Fruit fly (Drosophila melanogaster) whole organism, prepupa: Measurements from ENCODE around the gene CG15260.

ENCODE experiments used
- Blimp-1 ChIP-seq: fragments of 200-800 bp; sonication (Bioruptor generic); optimal IDR thresholded peaks from 3 replicates; lab custom pipeline; 2017; ENCODE audit warnings: missing biosample characterization, missing genetic modification characterization, mild to moderate bottlenecking, moderate library complexity, missing genetic modification reagents
- CG10631 ChIP-seq: fragments of 200-800 bp; sonication (Bioruptor generic); optimal IDR thresholded peaks from 2 replicates; lab custom pipeline; 2016; ENCODE audit warnings: missing biosample characterization, missing genetic modification characterization
- CG11294 ChIP-seq: fragments of 200-800 bp; sonication (Bioruptor generic); IDR thresholded peaks from 2 replicates; pipeline ENCODE4 v1.3.6; 2022; ENCODE audit warnings: missing biosample characterization, missing genetic modification characterization
- CG11762 ChIP-seq: fragments of 200-800 bp; sonication (Bioruptor generic); optimal IDR thresholded peaks from 3 replicates; lab custom pipeline; 2016; ENCODE audit warnings: missing biosample characterization, missing genetic modification characterization; ENCODE audit not compliant: insufficient read depth
- CG11902 ChIP-seq: fragments of 200-800 bp; sonication (Bioruptor generic); optimal IDR thresholded peaks from 3 replicates; lab custom pipeline; 2016; ENCODE audit warnings: missing biosample characterization, missing genetic modification characterization
- CG15336 ChIP-seq: fragments of 200-800 bp; sonication (Bioruptor generic); IDR thresholded peaks from 2 replicates; pipeline ENCODE4 v1.3.6; 2022; ENCODE audit warnings: missing biosample characterization, missing genetic modification characterization
- CG1621 ChIP-seq: fragments of 200-800 bp; sonication (Bioruptor generic); optimal IDR thresholded peaks from 3 replicates; lab custom pipeline; 2018; ENCODE audit warnings: missing biosample characterization, mild to moderate bottlenecking, missing genetic modification characterization
- CG16779 ChIP-seq: fragments of 200-800 bp; sonication (Bioruptor generic); optimal IDR thresholded peaks from 3 replicates; lab custom pipeline; 2017; ENCODE audit warnings: missing biosample characterization, mild to moderate bottlenecking, missing genetic modification characterization
- CG31627 ChIP-seq: fragments of 200-800 bp; sonication (Bioruptor generic); optimal IDR thresholded peaks from 3 replicates; lab custom pipeline; 2016; ENCODE audit warnings: missing biosample characterization, missing genetic modification characterization
- CG32006 ChIP-seq: fragments of 200-800 bp; sonication (Bioruptor generic); optimal IDR thresholded peaks from 3 replicates; lab custom pipeline; 2017; ENCODE audit warnings: missing biosample characterization, mild to moderate bottlenecking, missing genetic modification characterization
- CG3919 ChIP-seq: fragments of 200-800 bp; sonication (Bioruptor generic); optimal IDR thresholded peaks from 3 replicates; lab custom pipeline; 2016; ENCODE audit warnings: missing biosample characterization, missing genetic modification characterization
- CG4318 ChIP-seq: fragments of 200-800 bp; sonication (Bioruptor generic); optimal IDR thresholded peaks from 3 replicates; lab custom pipeline; 2017; ENCODE audit warnings: missing biosample characterization, mild to moderate bottlenecking, missing genetic modification characterization
- CG6163 ChIP-seq: fragments of 200-800 bp; sonication (Bioruptor generic); IDR thresholded peaks from 3 replicates; pipeline ENCODE4 v1.3.6; 2022; ENCODE audit warnings: missing biosample characterization, missing genetic modification characterization
- CG6276 ChIP-seq: fragments of 200-800 bp; sonication (Bioruptor generic); optimal IDR thresholded peaks from 2 replicates; lab custom pipeline; 2017; ENCODE audit warnings: missing biosample characterization, mild to moderate bottlenecking, missing genetic modification characterization
- CG6792 ChIP-seq: fragments of 200-800 bp; sonication (Bioruptor generic); optimal IDR thresholded peaks from 3 replicates; lab custom pipeline; 2016; ENCODE audit warnings: missing biosample characterization, missing genetic modification characterization
- CG6808 ChIP-seq: fragments of 200-800 bp; sonication (Bioruptor generic); optimal IDR thresholded peaks from 3 replicates; lab custom pipeline; 2017; ENCODE audit warnings: missing biosample characterization, missing genetic modification characterization, mild to moderate bottlenecking, moderate library complexity, missing genetic modification reagents
- CG6854 ChIP-seq: fragments of 200-800 bp; sonication (Bioruptor generic); optimal IDR thresholded peaks from 2 replicates; lab custom pipeline; 2017; ENCODE audit warnings: missing biosample characterization, mild to moderate bottlenecking, missing genetic modification characterization
- CG8119 ChIP-seq: fragments of 200-800 bp; sonication (Bioruptor generic); IDR thresholded peaks from 3 replicates; pipeline ENCODE4 v1.3.6; 2022; ENCODE audit warnings: missing biosample characterization, missing genetic modification characterization
- CG8319 ChIP-seq: fragments of 200-800 bp; sonication (Bioruptor generic); optimal IDR thresholded peaks from 3 replicates; lab custom pipeline; 2016; ENCODE audit warnings: missing biosample characterization, missing genetic modification characterization
- CG8632 ChIP-seq: fragments of 200-800 bp; sonication (Bioruptor generic); optimal IDR thresholded peaks from 3 replicates; lab custom pipeline; 2016; ENCODE audit warnings: missing biosample characterization, missing genetic modification characterization
- Eip75B ChIP-seq: fragments of 200-800 bp; sonication (Bioruptor generic); optimal IDR thresholded peaks from 3 replicates; lab custom pipeline; 2016; ENCODE audit warnings: missing biosample characterization, missing genetic modification characterization
- Eip78C ChIP-seq: fragments of 200-800 bp; sonication (Bioruptor generic); peaks from one replicate; lab custom pipeline; 2016; ENCODE audit warnings: missing biosample characterization, missing genetic modification characterization
- Eip93F ChIP-seq: fragments of 200-800 bp; sonication (Bioruptor generic); optimal IDR thresholded peaks from 2 replicates; lab custom pipeline; 2016; ENCODE audit warnings: missing biosample characterization, mild to moderate bottlenecking, missing genetic modification characterization
- Ets21C ChIP-seq: fragments of 200-800 bp; sonication (Bioruptor generic); optimal IDR thresholded peaks from 3 replicates; lab custom pipeline; 2016; ENCODE audit warnings: missing biosample characterization, missing genetic modification characterization
- Gug ChIP-seq: fragments of 200-800 bp; sonication (Bioruptor generic); IDR thresholded peaks from 2 replicates; pipeline ENCODE4 v1.3.6; 2022; ENCODE audit warnings: missing biosample characterization, missing genetic modification characterization
- Hr39 ChIP-seq: fragments of 200-800 bp; sonication (Bioruptor generic); optimal IDR thresholded peaks from 2 replicates; lab custom pipeline; 2016; ENCODE audit warnings: missing biosample characterization, missing genetic modification characterization
- Hr4 ChIP-seq: fragments of 200-800 bp; sonication (Bioruptor generic); optimal IDR thresholded peaks from 3 replicates; lab custom pipeline; 2016; ENCODE audit warnings: missing biosample characterization, missing genetic modification characterization
- Lpt ChIP-seq: fragments of 200-800 bp; sonication (Bioruptor generic); optimal IDR thresholded peaks from 3 replicates; lab custom pipeline; 2016; ENCODE audit warnings: missing biosample characterization, missing genetic modification characterization
- Met ChIP-seq: fragments of 200-800 bp; sonication (Bioruptor generic); optimal IDR thresholded peaks from 3 replicates; lab custom pipeline; 2016; ENCODE audit warnings: missing biosample characterization, missing genetic modification characterization
- OdsH ChIP-seq: fragments of 200-800 bp; sonication (Bioruptor generic); optimal IDR thresholded peaks from 3 replicates; lab custom pipeline; 2016; ENCODE audit warnings: missing biosample characterization, missing genetic modification characterization
- Sox15 ChIP-seq: fragments of 200-800 bp; sonication (Bioruptor generic); optimal IDR thresholded peaks from 3 replicates; lab custom pipeline; 2016; ENCODE audit warnings: missing biosample characterization, missing genetic modification characterization
- acj6 ChIP-seq: fragments of 200-800 bp; sonication (Bioruptor generic); optimal IDR thresholded peaks from 3 replicates; lab custom pipeline; 2016; ENCODE audit warnings: missing biosample characterization, missing genetic modification characterization
- cyc ChIP-seq: fragments of 200-800 bp; sonication (Bioruptor generic); optimal IDR thresholded peaks from 3 replicates; lab custom pipeline; 2016; ENCODE audit warnings: missing biosample characterization, missing genetic modification characterization
- dac ChIP-seq: fragments of 200-800 bp; sonication (Bioruptor generic); optimal IDR thresholded peaks from 2 replicates; lab custom pipeline; 2017; ENCODE audit warnings: missing biosample characterization, mild to moderate bottlenecking, missing genetic modification characterization
- dsx ChIP-seq: fragments of 200-800 bp; optimal IDR thresholded peaks from 3 replicates; lab custom pipeline; 2019; ENCODE audit warnings: missing biosample characterization, mild to moderate bottlenecking, missing genetic modification characterization, moderate library complexity; ENCODE audit not compliant: poor library complexity, severe bottlenecking
- eg ChIP-seq: fragments of 200-800 bp; sonication (Bioruptor generic); IDR thresholded peaks from 3 replicates; pipeline ENCODE4 v1.3.6; 2022; ENCODE audit warnings: missing biosample characterization, missing genetic modification characterization
- esn ChIP-seq: fragments of 200-800 bp; sonication (Bioruptor generic); optimal IDR thresholded peaks from 2 replicates; lab custom pipeline; 2016; ENCODE audit warnings: missing biosample characterization, mild to moderate bottlenecking, missing genetic modification characterization, moderate library complexity
- fd59A ChIP-seq: fragments of 200-800 bp; sonication (Bioruptor generic); optimal IDR thresholded peaks from 2 replicates; lab custom pipeline; 2017; ENCODE audit warnings: missing biosample characterization, mild to moderate bottlenecking, missing genetic modification characterization, missing genetic modification reagents
- fkh ChIP-seq: fragments of 200-800 bp; sonication (Bioruptor generic); optimal IDR thresholded peaks from 3 replicates; lab custom pipeline; 2017; ENCODE audit warnings: missing biosample characterization, mild to moderate bottlenecking, missing genetic modification characterization, moderate library complexity
- net ChIP-seq: fragments of 200-800 bp; sonication (Bioruptor generic); optimal IDR thresholded peaks from 3 replicates; lab custom pipeline; 2016; ENCODE audit warnings: missing biosample characterization, missing genetic modification characterization
- pdm3 ChIP-seq: fragments of 200-800 bp; sonication (Bioruptor generic); optimal IDR thresholded peaks from 3 replicates; lab custom pipeline; 2016; ENCODE audit warnings: missing biosample characterization, missing genetic modification characterization
- spab ChIP-seq: fragments of 200-800 bp; sonication (Bioruptor generic); optimal IDR thresholded peaks from 2 replicates; lab custom pipeline; 2017; ENCODE audit warnings: missing biosample characterization, mild to moderate bottlenecking, missing genetic modification characterization, missing genetic modification reagents
- ss ChIP-seq, 2 experiments: fragments of 200-800 bp; sonication (Bioruptor generic); optimal IDR thresholded peaks; 2 replicates in 1 of 2; 3 replicates in 1 of 2; lab custom pipeline; 2017 to 2018; ENCODE audit warnings: mild to moderate bottlenecking in 2 of 2, missing biosample characterization in 2 of 2, missing genetic modification characterization in 2 of 2, moderate library complexity in 1 of 2
- svp ChIP-seq: fragments of 200-800 bp; sonication (Bioruptor generic); peaks from one replicate; lab custom pipeline; 2016; ENCODE audit warnings: missing biosample characterization, missing genetic modification characterization
- topi ChIP-seq: fragments of 200-800 bp; sonication (Bioruptor generic); optimal IDR thresholded peaks from 3 replicates; lab custom pipeline; 2016; ENCODE audit warnings: missing biosample characterization, missing genetic modification characterization

Gene CG15260

dm6 chr2L:15292139-15292538 is at the start of gene CG15260:
CG15260 (minus strand) TSS chr2L:15292239.
- TF ChIP-seq net (GFP tag; lab: Kevin White, UChicago), result no peak
- TF ChIP-seq fd59A (GFP tag; lab: Kevin White, UChicago), result no peak
- TF ChIP-seq dsx (GFP tag; lab: Kevin White, UChicago), result no peak
- no peak for TF ChIP-seq topi (GFP tag; lab: Kevin White, UChicago)
- no peak for TF ChIP-seq pdm3 (GFP tag; lab: Kevin White, UChicago)
- TF ChIP-seq, all 60 proteins: peak for 0

dm6 chr2L:15339601-15340000 is 47.6 kb upstream of the CG15260 start:
- TF ChIP-seq fkh (GFP tag; lab: Kevin White, UChicago) (peak; percentile 33), OdsH (GFP tag; lab: Kevin White, UChicago) (no peak), CG6276 (GFP tag; lab: Kevin White, UChicago) (peak; percentile 22), Eip78C (GFP tag; lab: Kevin White, UChicago) (peak; percentile 49), ss (GFP tag; optimal IDR thresholded peaks at IDR 0.05; lab: Kevin White, UChicago) (peak in 1 of 2 experiments; percentile 61)

- peak; percentile 36; the same call in 1 of the 3 replicates for TF ChIP-seq CG8119 (GFP tag; lab: Robert Waterston, UW)
- TF ChIP-seq CG11294 (GFP tag; lab: Robert Waterston, UW), result no peak
- peak; percentile 17 for TF ChIP-seq net (GFP tag; lab: Kevin White, UChicago)
- no peak for TF ChIP-seq cyc (GFP tag; lab: Kevin White, UChicago)
- peak; percentile 8 for TF ChIP-seq svp (GFP tag; lab: Kevin White, UChicago)
- TF ChIP-seq CG16779 (tag; lab: Kevin White, UChicago), result no peak
- TF ChIP-seq dsx (GFP tag; lab: Kevin White, UChicago), result no peak
- TF ChIP-seq CG8319, result no peak
- TF ChIP-seq Hr4 (GFP tag; lab: Kevin White, UChicago), result peak; percentile 39
- TF ChIP-seq Lpt (GFP tag; lab: Kevin White, UChicago), result peak; percentile 14
- no peak for TF ChIP-seq CG8632 (GFP tag; lab: Kevin White, UChicago)
- no peak for TF ChIP-seq CG6276 (GFP tag; lab: Kevin White, UChicago)
- no peak for TF ChIP-seq spab (GFP tag; lab: Kevin White, UChicago)
- TF ChIP-seq CG4318 (GFP tag; lab: Kevin White, UChicago), result no peak
- TF ChIP-seq CG11902 (GFP tag; lab: Kevin White, UChicago), result no peak
- no peak for TF ChIP-seq CG1621
- no peak for TF ChIP-seq CG6854
- peak; percentile 61 for TF ChIP-seq Eip78C (GFP tag; lab: Kevin White, UChicago)
- TF ChIP-seq CG11762 (GFP tag; lab: Kevin White, UChicago), result no peak
- peak; percentile 65; the same call in 1 of the 3 replicates for TF ChIP-seq CG6163 (GFP tag; lab: Robert Waterston, UW)
- TF ChIP-seq fd59A (GFP tag; lab: Kevin White, UChicago), result peak; percentile 8
- no peak for TF ChIP-seq Ets21C (GFP tag; lab: Kevin White, UChicago)
- TF ChIP-seq dac (GFP tag; lab: Kevin White, UChicago), result no peak
- TF ChIP-seq Met, result peak; percentile 24
- TF ChIP-seq Eip75B (GFP tag; lab: Kevin White, UChicago), result peak; percentile 30
- no peak for TF ChIP-seq ss (GFP tag; optimal IDR thresholded peaks at IDR 0.05; lab: Kevin White, UChicago)
- peak; percentile 29 for TF ChIP-seq CG31627 (GFP tag; lab: Kevin White, UChicago)
- no peak for TF ChIP-seq Sox15
- no peak for TF ChIP-seq CG6792 (GFP tag; lab: Kevin White, UChicago)
- peak; percentile 32 for TF ChIP-seq acj6
- TF ChIP-seq pdm3 (GFP tag; lab: Kevin White, UChicago), result peak; percentile 19
- TF ChIP-seq OdsH (GFP tag; lab: Kevin White, UChicago), result peak; percentile 40
- peak; percentile 34 for TF ChIP-seq esn (GFP tag; lab: Kevin White, UChicago)
- TF ChIP-seq CG32006, result peak; percentile 19
- TF ChIP-seq CG6808 (GFP tag; lab: Kevin White, UChicago), result no peak
- no peak for TF ChIP-seq Blimp-1 (GFP tag; lab: Kevin White, UChicago)
- TF ChIP-seq CG15336, result peak; percentile 39; the same call in 1 of the 2 replicates
- peak; percentile 45 for TF ChIP-seq CG10631 (GFP tag; lab: Kevin White, UChicago)
- no peak for TF ChIP-seq fkh (GFP tag; lab: Kevin White, UChicago)
- no peak for TF ChIP-seq Gug (GFP tag; lab: Robert Waterston, UW)
- TF ChIP-seq Hr39 (GFP tag; lab: Kevin White, UChicago), result peak; percentile 35
- TF ChIP-seq CG3919 (GFP tag; lab: Kevin White, UChicago), result peak; percentile 53
- TF ChIP-seq topi (GFP tag; lab: Kevin White, UChicago), result peak; percentile 15
- TF ChIP-seq Eip93F (GFP tag; lab: Kevin White, UChicago), result no peak
- no peak for TF ChIP-seq eg (GFP tag; lab: Robert Waterston, UW)
Measured at dm6 chr2L:15337248-15337848, 45.3 kb upstream of the CG15260 start.
